Fruit fly (Drosophila melanogaster) whole organism, embryonic: ENCODE results near the gene CG13461.

Experiments used
- Atf-2 ChIP-seq: fragments of 200-800 bp; sonication (Bioruptor generic); optimal IDR thresholded peaks from 2 replicates; lab custom pipeline; 2016; ENCODE audit warnings: missing biosample characterization, missing genetic modification characterization
- CG10147 ChIP-seq: fragments of 200-800 bp; sonication (Bioruptor generic); optimal IDR thresholded peaks from 2 replicates; lab custom pipeline; 2019; ENCODE audit warnings: missing biosample characterization, mild to moderate bottlenecking, missing genetic modification characterization, moderate library complexity
- CG11456 ChIP-seq: fragments of 200-800 bp; sonication (Bioruptor generic); IDR thresholded peaks from 3 replicates; pipeline ENCODE4 v1.3.6; 2022; ENCODE audit warnings: missing biosample characterization, missing genetic modification characterization
- CG12236 ChIP-seq: fragments of 200-800 bp; sonication (Bioruptor generic); optimal IDR thresholded peaks from 2 replicates; lab custom pipeline; 2016; ENCODE audit warnings: missing biosample characterization, missing genetic modification characterization
- CG12744 ChIP-seq: fragments of 200-800 bp; sonication (Bioruptor generic); optimal IDR thresholded peaks from 2 replicates; lab custom pipeline; 2016; ENCODE audit warnings: missing biosample characterization, missing genetic modification characterization
- CG1603 ChIP-seq: fragments of 200-800 bp; sonication (Bioruptor generic); optimal IDR thresholded peaks from 2 replicates; lab custom pipeline; 2019; ENCODE audit warnings: missing biosample characterization, mild to moderate bottlenecking, missing genetic modification characterization, moderate library complexity
- CG2678 ChIP-seq: fragments of 200-800 bp; sonication (Bioruptor generic); optimal IDR thresholded peaks from 3 replicates; lab custom pipeline; 2019; ENCODE audit warnings: missing biosample characterization, mild to moderate bottlenecking, missing genetic modification characterization, moderate library complexity
- CG2889 ChIP-seq: fragments of 200-800 bp; sonication (Bioruptor generic); IDR thresholded peaks from 3 replicates; pipeline ENCODE4 v1.3.6; 2022; ENCODE audit warnings: missing biosample characterization, missing genetic modification characterization
- CG4404 ChIP-seq: fragments of 200-800 bp; sonication (Bioruptor generic); IDR thresholded peaks from 2 replicates; pipeline ENCODE4 v1.3.6; 2022; ENCODE audit warnings: missing biosample characterization, missing genetic modification characterization
- CG5245 ChIP-seq: fragments of 200-800 bp; sonication (Bioruptor generic); optimal IDR thresholded peaks from 3 replicates; lab custom pipeline; 2016; ENCODE audit warnings: missing biosample characterization, missing genetic modification characterization
- CG5953 ChIP-seq: fragments of 200-800 bp; sonication (Bioruptor generic); IDR thresholded peaks from 2 replicates; pipeline ENCODE4 v1.3.6; 2022; ENCODE audit warnings: missing biosample characterization, missing genetic modification characterization
- CG7556 ChIP-seq: fragments of 200-800 bp; sonication (Bioruptor generic); optimal IDR thresholded peaks from 2 replicates; lab custom pipeline; 2017; ENCODE audit warnings: missing biosample characterization, mild to moderate bottlenecking, missing genetic modification characterization
- CG7745 ChIP-seq: fragments of 200-800 bp; sonication (Bioruptor generic); optimal IDR thresholded peaks from 2 replicates; lab custom pipeline; 2018; ENCODE audit warnings: missing biosample characterization, mild to moderate bottlenecking, missing genetic modification characterization, moderate library complexity
- CG7786 ChIP-seq: fragments of 200-800 bp; sonication (Bioruptor generic); optimal IDR thresholded peaks from 2 replicates; lab custom pipeline; 2016; ENCODE audit warnings: missing biosample characterization, missing genetic modification characterization
- CG8388 ChIP-seq: fragments of 200-800 bp; sonication (Bioruptor generic); optimal IDR thresholded peaks from 2 replicates; lab custom pipeline; 2019; ENCODE audit warnings: missing biosample characterization, mild to moderate bottlenecking, missing genetic modification characterization, moderate library complexity
- CG8924 ChIP-seq: fragments of 200-800 bp; optimal IDR thresholded peaks from 3 replicates; lab custom pipeline; 2019; ENCODE audit warnings: missing biosample characterization, mild to moderate bottlenecking, missing genetic modification characterization, moderate library complexity
- Hey ChIP-seq: fragments of 200-800 bp; sonication (Bioruptor generic); optimal IDR thresholded peaks from 3 replicates; lab custom pipeline; 2018; ENCODE audit warnings: missing biosample characterization, mild to moderate bottlenecking, missing genetic modification characterization
- Nf-YB ChIP-seq: fragments of 200-800 bp; sonication (Bioruptor generic); optimal IDR thresholded peaks from 3 replicates; lab custom pipeline; 2019; ENCODE audit warnings: missing biosample characterization, mild to moderate bottlenecking, missing genetic modification characterization, moderate library complexity
- TFAM ChIP-seq: fragments of 200-800 bp; sonication (Bioruptor generic); optimal IDR thresholded peaks from 2 replicates; lab custom pipeline; 2017; ENCODE audit warnings: missing biosample characterization, missing genetic modification characterization, inconsistent platforms
- Trl ChIP-seq, 3 experiments: fragments of >200 bp in 2 of 3; fragments of 200-800 bp in 1 of 3; sonication (Bioruptor generic) in 1 of 3; optimal IDR thresholded peaks; 2 replicates in 1 of 3; 3 replicates in 2 of 3; lab custom pipeline; 2016 to 2017; ENCODE audit warnings: missing biosample characterization in 1 of 3, missing genetic modification characterization in 1 of 3
- abd-A ChIP-seq: fragments of 200-800 bp; sonication (Bioruptor generic); optimal IDR thresholded peaks from 3 replicates; lab custom pipeline; 2019; ENCODE audit warnings: missing biosample characterization, mild to moderate bottlenecking, missing genetic modification characterization, moderate library complexity
- cad ChIP-seq: fragments of >200 bp; optimal IDR thresholded peaks from 2 replicates; lab custom pipeline; 2017; ENCODE audit warnings: missing biosample characterization, missing genetic modification characterization
- cg ChIP-seq: fragments of 200-800 bp; sonication (Bioruptor generic); optimal IDR thresholded peaks from 3 replicates; lab custom pipeline; 2019; ENCODE audit warnings: missing biosample characterization, mild to moderate bottlenecking, missing genetic modification characterization, moderate library complexity
- crc ChIP-seq: fragments of 200-800 bp; sonication (Bioruptor generic); optimal IDR thresholded peaks from 2 replicates; lab custom pipeline; 2016; ENCODE audit warnings: missing biosample characterization, missing genetic modification characterization
- gfzf ChIP-seq: fragments of 200-800 bp; sonication (Bioruptor generic); optimal IDR thresholded peaks from 2 replicates; lab custom pipeline; 2016; ENCODE audit warnings: missing biosample characterization, mild to moderate bottlenecking, missing genetic modification characterization, moderate library complexity
- grn ChIP-seq: fragments of 200-800 bp; sonication (Bioruptor generic); optimal IDR thresholded peaks from 3 replicates; lab custom pipeline; 2017; ENCODE audit warnings: missing biosample characterization, missing genetic modification characterization
- gro ChIP-seq: fragments of 200-800 bp; sonication (Bioruptor generic); optimal IDR thresholded peaks from 2 replicates; lab custom pipeline; 2016; ENCODE audit warnings: missing biosample characterization, missing genetic modification characterization
- gsb-n ChIP-seq: fragments of 200-800 bp; sonication (Bioruptor generic); optimal IDR thresholded peaks from 3 replicates; lab custom pipeline; 2018; ENCODE audit warnings: missing biosample characterization, mild to moderate bottlenecking, missing genetic modification characterization
- hb ChIP-seq: fragments of 200-800 bp; sonication (Bioruptor generic); IDR thresholded peaks from 3 replicates; pipeline ENCODE4 v1.3.6; 2022; ENCODE audit warnings: missing biosample characterization, missing genetic modification characterization; ENCODE audit not compliant: partially characterized antibody
- hkb ChIP-seq, 2 experiments: fragments of 200-800 bp in 1 of 2; fragments of >200 bp in 1 of 2; sonication (Bioruptor generic) in 1 of 2; IDR thresholded peaks in 1 of 2; optimal IDR thresholded peaks in 1 of 2; 2 replicates each; pipeline versions ENCODE4 v1.3.6 to Lab custom; 2017 to 2022; ENCODE audit warnings: missing biosample characterization in 1 of 2, missing genetic modification characterization in 1 of 2
- kah ChIP-seq: fragments of 200-800 bp; sonication (Bioruptor generic); optimal IDR thresholded peaks from 2 replicates; lab custom pipeline; 2018; ENCODE audit warnings: missing biosample characterization, mild to moderate bottlenecking, missing genetic modification characterization
- knrl ChIP-seq: fragments of 200-800 bp; sonication (Bioruptor generic); IDR thresholded peaks from 3 replicates; pipeline ENCODE4 v1.3.6; 2022; ENCODE audit warnings: missing biosample characterization, missing genetic modification characterization; ENCODE audit not compliant: partially characterized antibody
- nerfin-1 ChIP-seq: fragments of 200-800 bp; sonication (Bioruptor generic); optimal IDR thresholded peaks from 3 replicates; lab custom pipeline; 2019; ENCODE audit warnings: missing biosample characterization, mild to moderate bottlenecking, missing genetic modification characterization, moderate library complexity
- pros ChIP-seq: fragments of 200-800 bp; sonication (Bioruptor generic); optimal IDR thresholded peaks from 3 replicates; lab custom pipeline; 2019; ENCODE audit warnings: missing biosample characterization, mild to moderate bottlenecking, missing genetic modification characterization, moderate library complexity
- pum ChIP-seq: fragments of 200-800 bp; sonication (Bioruptor generic); optimal IDR thresholded peaks from 2 replicates; lab custom pipeline; 2016; ENCODE audit warnings: missing biosample characterization, missing genetic modification characterization
- row ChIP-seq: fragments of 200-800 bp; sonication (Bioruptor generic); IDR thresholded peaks from 3 replicates; pipeline ENCODE4 v1.3.6; 2022; ENCODE audit warnings: missing biosample characterization, missing genetic modification characterization
- schlank ChIP-seq: fragments of 200-800 bp; sonication (Bioruptor generic); optimal IDR thresholded peaks from 2 replicates; lab custom pipeline; 2018; ENCODE audit warnings: missing biosample characterization, mild to moderate bottlenecking, missing genetic modification characterization
- seq ChIP-seq: fragments of 200-800 bp; sonication (Bioruptor generic); IDR thresholded peaks from 2 replicates; pipeline ENCODE4 v1.3.6; 2022; ENCODE audit warnings: missing biosample characterization, missing genetic modification characterization
- trh ChIP-seq: fragments of 200-800 bp; sonication (Bioruptor generic); optimal IDR thresholded peaks from 2 replicates; lab custom pipeline; 2016; ENCODE audit warnings: missing biosample characterization, missing genetic modification characterization
- tup ChIP-seq: fragments of 200-800 bp; sonication (Bioruptor generic); optimal IDR thresholded peaks from 2 replicates; lab custom pipeline; 2016; ENCODE audit warnings: missing biosample characterization, mild to moderate bottlenecking, missing genetic modification characterization, moderate library complexity
- vnd ChIP-seq: fragments of 200-800 bp; sonication (Bioruptor generic); IDR thresholded peaks from 3 replicates; pipeline ENCODE4 v1.3.6; 2022; ENCODE audit warnings: missing biosample characterization, missing genetic modification characterization; ENCODE audit not compliant: partially characterized antibody
- wdn ChIP-seq: fragments of 200-800 bp; sonication (Bioruptor generic); IDR thresholded peaks from 2 replicates; pipeline ENCODE4 v1.3.6; 2022; ENCODE audit warnings: missing biosample characterization, missing genetic modification characterization

Gene CG13461

dm6 chr3L:15023192-15023591 lies 29.1 kb downstream of the CG13461 start, which contains the start of gene CG32148:
CG32148 (plus strand) TSS chr3L:15023492.
- no peak for TF ChIP-seq schlank (tag; lab: Kevin White, UChicago)
- TF ChIP-seq grn (GFP tag; lab: Kevin White, UChicago): no peak
- no peak for TF ChIP-seq CG11456 (GFP tag; lab: Robert Waterston, UW)
- TF ChIP-seq Hey (tag; lab: Kevin White, UChicago): no peak
- TF ChIP-seq trh: no peak
- TF ChIP-seq row (GFP tag; lab: Robert Waterston, UW): no peak
- no peak for TF ChIP-seq crc (GFP tag; lab: Kevin White, UChicago)
- no peak for TF ChIP-seq hb (GFP tag; lab: Robert Waterston, UW)
- no peak for TF ChIP-seq pum (GFP tag; lab: Kevin White, UChicago)
- TF ChIP-seq CG2678 (tag; lab: Kevin White, UChicago): no peak

- TF ChIP-seq gfzf (GFP tag; lab: Kevin White, UChicago): no peak
- no peak for TF ChIP-seq gro (GFP tag; lab: Kevin White, UChicago)
- TF ChIP-seq CG12744: no peak
- TF ChIP-seq CG8924: peak; percentile 59
- TF ChIP-seq CG2889 (GFP tag; lab: Robert Waterston, UW): no peak
- peak; percentile 91 for TF ChIP-seq pros (GFP tag; lab: Kevin White, UChicago)
- peak; percentile 73 for TF ChIP-seq Nf-YB (GFP tag; lab: Kevin White, UChicago)
- no peak for TF ChIP-seq kah (GFP tag; lab: Kevin White, UChicago)
- TF ChIP-seq cad (GFP tag; lab: Kevin White, UChicago): peak; percentile 32
- no peak for TF ChIP-seq CG5953 (GFP tag; lab: Robert Waterston, UW)
- no peak for TF ChIP-seq tup
- peak; percentile 50 for TF ChIP-seq nerfin-1 (tag; lab: Kevin White, UChicago)
- TF ChIP-seq TFAM (GFP tag; lab: Kevin White, UChicago): no peak
- TF ChIP-seq CG7786 (GFP tag; lab: Kevin White, UChicago): no peak
- TF ChIP-seq vnd (GFP tag; lab: Robert Waterston, UW): no peak
- no peak for TF ChIP-seq CG7556 (GFP tag; lab: Kevin White, UChicago)
- peak; percentile 75 for TF ChIP-seq CG7745 (tag; lab: Kevin White, UChicago)
- TF ChIP-seq seq (GFP tag; lab: Robert Waterston, UW): peak; percentile 47; the same call in 1 of the 2 replicates
- no peak for TF ChIP-seq CG4404 (GFP tag; lab: Robert Waterston, UW)
- no peak for TF ChIP-seq CG5245 (GFP tag; lab: Kevin White, UChicago)
- TF ChIP-seq knrl: no peak
- no peak for TF ChIP-seq CG8388 (GFP tag; lab: Kevin White, UChicago)
- peak; percentile 93 for TF ChIP-seq gsb-n (tag; lab: Kevin White, UChicago)
- TF ChIP-seq abd-A (tag; lab: Kevin White, UChicago): peak; percentile 59
- no peak for TF ChIP-seq wdn (GFP tag; lab: Robert Waterston, UW)
- no peak for TF ChIP-seq Atf-2
- TF ChIP-seq CG12236 (GFP tag; lab: Kevin White, UChicago): no peak
- no peak for TF ChIP-seq hkb (optimal IDR thresholded peaks at IDR 0.05; lab: Kevin White, UChicago)
- no peak for TF ChIP-seq hkb (GFP tag; IDR thresholded peaks at IDR 0.05; lab: Robert Waterston, UW)
- peak; percentile 41 for TF ChIP-seq cg (GFP tag; lab: Kevin White, UChicago)
- TF ChIP-seq CG10147: no peak
- TF ChIP-seq CG1603 (tag; lab: Kevin White, UChicago): no peak
- peak in 1 of 2 experiments; percentile 47 for TF ChIP-seq Trl (optimal IDR thresholded peaks at IDR 0.05; lab: Kevin White, UChicago)
- TF ChIP-seq Trl (GFP tag; optimal IDR thresholded peaks at IDR 0.05; lab: Kevin White, UChicago): no peak
Observed at dm6 chr3L:15021008-15021407, 31.3 kb downstream of the CG13461 start.
